Worm (Caenorhabditis elegans) whole organism, mixed stage, embryonic: ENCODE data around the gene Y54G2A.41.

Source experiments
- M03D4.4 ChIP-seq: sonication (generic microtip); optimal IDR thresholded peaks from 2 replicates; lab custom pipeline; 2017; ENCODE audit warnings: mild to moderate bottlenecking, missing genetic modification characterization, missing compliant biosample characterization
- bed-3 ChIP-seq: fragments of 200-800 bp; sonication (Bioruptor generic); optimal IDR thresholded peaks from 3 replicates; lab custom pipeline; 2018; ENCODE audit warnings: mild to moderate bottlenecking, missing genetic modification characterization, moderate library complexity, missing compliant biosample characterization
- ceh-39 ChIP-seq: fragments of 150-350 bp; optimal IDR thresholded peaks from 2 replicates; lab custom pipeline; 2014; ENCODE audit warnings: missing biosample characterization, missing genetic modification characterization
- ceh-83 ChIP-seq: fragments of 200-800 bp; sonication (Bioruptor generic); optimal IDR thresholded peaks from 2 replicates; lab custom pipeline; 2018; ENCODE audit warnings: mild to moderate bottlenecking, missing genetic modification characterization, missing compliant biosample characterization
- cnd-1 ChIP-seq: fragments of 200-800 bp; sonication (Bioruptor generic); optimal IDR thresholded peaks from 2 replicates; lab custom pipeline; 2018; ENCODE audit warnings: mild to moderate bottlenecking, missing genetic modification characterization, missing compliant biosample characterization
- drap-1 ChIP-seq: fragments of 200-800 bp; sonication (Bioruptor generic); optimal IDR thresholded peaks from 3 replicates; lab custom pipeline; 2018; ENCODE audit warnings: mild to moderate bottlenecking, missing genetic modification characterization, missing compliant biosample characterization
- elt-1 ChIP-seq: sonication (generic microtip); optimal IDR thresholded peaks from 2 replicates; lab custom pipeline; 2017; ENCODE audit warnings: missing genetic modification characterization, mild to moderate bottlenecking, missing compliant biosample characterization, antibody characterized with exemption, moderate library complexity, borderline replicate concordance; ENCODE audit not compliant: insufficient read depth
- elt-3 ChIP-seq: fragments of 150-350 bp; optimal IDR thresholded peaks from 2 replicates; lab custom pipeline; 2014; ENCODE audit warnings: missing biosample characterization, missing genetic modification characterization
- flh-1 ChIP-seq: fragments of 200-800 bp; sonication (Bioruptor generic); optimal IDR thresholded peaks from 2 replicates; lab custom pipeline; 2018; ENCODE audit warnings: mild to moderate bottlenecking, missing genetic modification characterization, moderate library complexity, missing compliant biosample characterization
- hlh-1 ChIP-seq: fragments of 150-350 bp; optimal IDR thresholded peaks from 2 replicates; lab custom pipeline; 2014; ENCODE audit warnings: missing biosample characterization, missing genetic modification reagents, missing genetic modification characterization
- lin-13 ChIP-seq: fragments of 150-350 bp; optimal IDR thresholded peaks from 2 replicates; lab custom pipeline; 2014; ENCODE audit warnings: missing biosample characterization, missing genetic modification characterization
- lin-32 ChIP-seq: fragments of 200-800 bp; sonication (Bioruptor generic); optimal IDR thresholded peaks from 2 replicates; lab custom pipeline; 2018; ENCODE audit warnings: mild to moderate bottlenecking, missing genetic modification characterization, missing compliant biosample characterization
- lsy-2 ChIP-seq: fragments of 150-350 bp; optimal IDR thresholded peaks from 2 replicates; lab custom pipeline; 2014; ENCODE audit warnings: missing biosample characterization, missing genetic modification characterization
- mab-5 ChIP-seq: fragments of 150-350 bp; optimal IDR thresholded peaks from 2 replicates; lab custom pipeline; 2014; ENCODE audit warnings: missing biosample characterization, missing genetic modification characterization
- mep-1 ChIP-seq: fragments of 150-350 bp; optimal IDR thresholded peaks from 2 replicates; lab custom pipeline; 2017; ENCODE audit warnings: missing biosample characterization, missing genetic modification reagents, missing genetic modification characterization, inconsistent platforms
- mls-2 ChIP-seq: sonication (generic microtip); optimal IDR thresholded peaks from 2 replicates; lab custom pipeline; 2016; ENCODE audit warnings: mild to moderate bottlenecking, missing genetic modification characterization, moderate library complexity, missing compliant biosample characterization
- nhr-2 ChIP-seq: fragments of 150-350 bp; optimal IDR thresholded peaks from 2 replicates; lab custom pipeline; 2014; ENCODE audit warnings: missing biosample characterization, missing genetic modification characterization
- nhr-237 ChIP-seq: fragments of 150-350 bp; optimal IDR thresholded peaks from 2 replicates; lab custom pipeline; 2014; ENCODE audit warnings: missing biosample characterization, missing genetic modification characterization
- nhr-28 ChIP-seq: fragments of 150-350 bp; optimal IDR thresholded peaks from 2 replicates; lab custom pipeline; 2014; ENCODE audit warnings: missing biosample characterization, missing genetic modification characterization
- nhr-76 ChIP-seq: sonication (generic microtip); optimal IDR thresholded peaks from 2 replicates; lab custom pipeline; 2017; ENCODE audit warnings: missing biosample characterization, missing genetic modification characterization
- pha-4 ChIP-seq: fragments of 150-350 bp; optimal IDR thresholded peaks from 2 replicates; lab custom pipeline; 2018; ENCODE audit warnings: missing biosample characterization, missing genetic modification reagents, missing genetic modification characterization
- sem-2 ChIP-seq: fragments of 200-800 bp; sonication (Bioruptor generic); optimal IDR thresholded peaks from 2 replicates; lab custom pipeline; 2018; ENCODE audit warnings: mild to moderate bottlenecking, missing genetic modification characterization, missing compliant biosample characterization
- snpc-4 ChIP-seq: fragments of 150-350 bp; optimal IDR thresholded peaks from 2 replicates; lab custom pipeline; 2014; ENCODE audit warnings: missing biosample characterization, missing genetic modification characterization
- sptf-1 ChIP-seq: sonication (generic microtip); optimal IDR thresholded peaks from 2 replicates; lab custom pipeline; 2017; ENCODE audit warnings: mild to moderate bottlenecking, missing genetic modification characterization, moderate library complexity, missing compliant biosample characterization
- tbx-8 ChIP-seq: fragments of 200-800 bp; sonication (Bioruptor generic); optimal IDR thresholded peaks from 2 replicates; lab custom pipeline; 2018; ENCODE audit warnings: mild to moderate bottlenecking, missing genetic modification characterization, moderate library complexity, missing compliant biosample characterization
- unc-39 ChIP-seq: fragments of 150-350 bp; optimal IDR thresholded peaks from 2 replicates; lab custom pipeline; 2014; ENCODE audit warnings: missing biosample characterization, missing genetic modification characterization
- unc-62 ChIP-seq: fragments of 150-350 bp; optimal IDR thresholded peaks from 2 replicates; lab custom pipeline; 2014; ENCODE audit warnings: missing biosample characterization, missing genetic modification reagents, missing genetic modification characterization
- zip-8 ChIP-seq: fragments of 150-350 bp; optimal IDR thresholded peaks from 2 replicates; lab custom pipeline; 2014; ENCODE audit warnings: missing biosample characterization, missing genetic modification characterization
- ztf-11 ChIP-seq: fragments of 150-350 bp; optimal IDR thresholded peaks from 2 replicates; lab custom pipeline; 2014; ENCODE audit warnings: missing biosample characterization, missing genetic modification characterization

Y54G2A.41 gene

DNA sequence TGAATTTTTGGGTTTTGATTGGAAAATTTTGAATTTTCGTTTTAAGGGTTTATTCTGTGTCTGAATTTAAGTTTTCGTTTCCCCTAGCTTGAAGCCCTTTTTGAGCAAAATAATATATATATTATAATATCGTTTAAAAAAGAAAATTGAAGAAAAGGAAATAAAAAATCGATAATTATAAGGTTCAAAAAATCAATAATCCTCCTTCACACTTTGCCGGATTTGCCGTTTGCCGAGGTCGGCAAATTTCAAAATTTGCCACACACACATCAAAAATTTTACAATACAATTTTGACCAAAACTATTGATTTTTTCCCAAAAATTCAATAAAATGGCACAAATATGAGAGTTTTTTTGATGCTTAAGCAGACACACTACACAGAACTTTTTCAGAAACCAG, 15.1 kb upstream of the Y54G2A.41 start:
- TF ChIP-seq sptf-1 (no peak), lin-13 (tag; lab: Kevin White, UChicago) (no peak), mab-5 (no peak)

- no peak for TF ChIP-seq ztf-11 (tag; lab: Kevin White, UChicago)
- TF ChIP-seq M03D4.4, result no peak
- no peak for TF ChIP-seq nhr-237 (tag; lab: Kevin White, UChicago)
- TF ChIP-seq mab-5, result no peak
- TF ChIP-seq sptf-1, result no peak
- TF ChIP-seq mls-2, result no peak
- no peak for TF ChIP-seq lin-32
- no peak for TF ChIP-seq cnd-1 (tag; lab: Kevin White, UChicago)
These were observed 13.2 kb upstream of the Y54G2A.41 start for ce11 chrIV:2738466-2738865.

- peak; percentile 1 for TF ChIP-seq drap-1 (GFP tag; lab: Kevin White, UChicago)
- peak; percentile 29 for TF ChIP-seq M03D4.4
- peak; percentile 27 for TF ChIP-seq sptf-1
These were observed 11.6 kb upstream of the Y54G2A.41 start for ce11 chrIV:2740035-2740434.

DNA sequence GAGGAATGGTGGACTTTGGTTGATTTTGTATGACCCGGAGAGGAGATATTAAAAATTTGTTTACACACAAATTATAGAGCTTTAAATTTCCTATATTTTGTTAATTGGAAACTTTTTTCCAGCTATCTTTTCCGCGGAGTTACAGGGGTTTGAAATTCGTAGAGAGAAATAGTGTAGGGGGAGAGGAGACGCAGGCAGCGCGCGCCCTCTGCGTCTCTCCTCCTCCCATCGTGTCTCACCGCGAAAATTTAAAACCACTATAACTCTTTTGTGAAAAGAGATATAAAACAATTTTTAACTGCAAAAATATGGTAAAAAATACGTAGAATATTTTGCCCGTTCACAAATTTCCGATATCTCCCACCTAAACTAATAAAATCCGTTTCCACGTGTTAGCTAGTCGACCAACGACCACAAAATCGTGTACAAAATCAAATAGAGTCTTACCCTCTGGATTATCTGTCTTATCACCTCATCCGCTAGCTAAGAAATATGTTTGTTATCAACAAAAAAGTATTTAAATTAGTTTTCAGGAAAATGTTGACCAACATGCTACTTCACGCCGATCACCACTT, 9.1 kb upstream of the Y54G2A.41 start, which contains the start of gene nhr-277:
Gene nhr-277 (plus strand): TSS at position 525 of the 575 bp plus-strand sequence.
- no peak for TF ChIP-seq elt-3 (tag; lab: Kevin White, UChicago)
- no peak for TF ChIP-seq nhr-237 (tag; lab: Kevin White, UChicago)
- TF ChIP-seq hlh-1 (tag; lab: Kevin White, UChicago), result no peak
- no peak for TF ChIP-seq unc-39 (tag; lab: Kevin White, UChicago)
- TF ChIP-seq M03D4.4, result no peak
- no peak for TF ChIP-seq sptf-1
- no peak for TF ChIP-seq nhr-76 (tag; lab: Kevin White, UChicago)
- TF ChIP-seq ztf-11 (tag; lab: Kevin White, UChicago), result no peak
- TF ChIP-seq lsy-2, result no peak
- no peak for TF ChIP-seq unc-62
- no peak for TF ChIP-seq flh-1 (GFP tag; lab: Kevin White, UChicago)
- TF ChIP-seq lin-13 (tag; lab: Kevin White, UChicago), result no peak
- TF ChIP-seq ceh-83, result no peak

- TF ChIP-seq zip-8 (tag; lab: Kevin White, UChicago) (peak; percentile 88), elt-1 (tag; lab: Kevin White, UChicago) (no peak)
- TF ChIP-seq, all 35 proteins: peak for 1
These were observed 4.2 kb upstream of the Y54G2A.41 start for ce11 chrIV:2747385-2748007.

- no peak for TF ChIP-seq elt-3 (tag; lab: Kevin White, UChicago)
- peak; percentile 28 for TF ChIP-seq zip-8 (tag; lab: Kevin White, UChicago)
- TF ChIP-seq, all 35 proteins: peak for 1
These were observed 2.7 kb upstream of the Y54G2A.41 start for ce11 chrIV:2748863-2749451.

DNA sequence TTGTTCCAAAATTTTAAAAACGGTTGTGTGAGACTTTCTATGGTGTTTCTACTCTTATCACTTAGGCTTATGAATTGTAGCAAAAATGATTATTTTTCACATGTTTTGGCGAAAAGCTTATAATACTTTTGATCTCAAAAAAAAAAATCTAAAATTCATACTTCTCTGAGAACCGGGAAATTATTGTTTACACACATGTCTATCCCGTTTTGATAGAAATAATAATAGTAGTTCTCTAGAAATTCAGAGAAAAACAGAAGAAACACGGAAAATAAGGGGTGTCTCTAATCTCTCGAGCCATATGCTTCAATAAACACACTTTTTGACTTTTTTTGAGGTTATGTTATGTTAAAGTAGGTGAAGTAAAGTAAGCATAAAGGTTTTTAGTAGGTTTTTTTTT, 1.1 kb upstream of the Y54G2A.41 start:
- TF ChIP-seq mls-2 (no peak), hlh-1 (tag; lab: Kevin White, UChicago) (no peak), unc-62 (no peak), drap-1 (GFP tag; lab: Kevin White, UChicago) (no peak), nhr-76 (tag; lab: Kevin White, UChicago) (no peak), snpc-4 (tag; lab: Kevin White, UChicago) (no peak), M03D4.4 (no peak), bed-3 (GFP tag; lab: Kevin White, UChicago) (no peak), mep-1 (tag; lab: Kevin White, UChicago) (no peak), elt-3 (tag; lab: Kevin White, UChicago) (no peak), sem-2 (GFP tag; lab: Kevin White, UChicago) (no peak), nhr-28 (no peak), tbx-8 (GFP tag; lab: Kevin White, UChicago) (no peak), pha-4 (tag; lab: Kevin White, UChicago) (no peak), ceh-39 (tag; lab: Kevin White, UChicago) (no peak), nhr-2 (tag; lab: Kevin White, UChicago) (no peak)
